Fruit fly (Drosophila melanogaster) whole organism, embryonic: ENCODE measurements around the gene Shal.
A peak's percentile ranks its signal among the peaks of the same experiment; 100 is the strongest.

Experiments used
- Atf6 ChIP-seq: fragments of 200-800 bp; sonication (Bioruptor generic); IDR thresholded peaks from 2 replicates; pipeline ENCODE4 v1.3.6; 2022; ENCODE audit warnings: missing biosample characterization, missing genetic modification characterization
- Awh ChIP-seq: fragments of 200-800 bp; sonication (Bioruptor generic); IDR thresholded peaks from 2 replicates; pipeline ENCODE4, ENCODE4 v1.3.6; 2022; ENCODE audit warnings: missing biosample characterization, missing genetic modification characterization
- B-H2 ChIP-seq: fragments of 200-800 bp; sonication (Bioruptor generic); optimal IDR thresholded peaks from 2 replicates; lab custom pipeline; 2018; ENCODE audit warnings: missing biosample characterization, mild to moderate bottlenecking, missing genetic modification characterization
- Blimp-1 ChIP-seq: fragments of 200-800 bp; sonication (Bioruptor generic); optimal IDR thresholded peaks from 3 replicates; lab custom pipeline; 2018; ENCODE audit warnings: missing biosample characterization, missing genetic modification characterization, mild to moderate bottlenecking, moderate library complexity, missing genetic modification reagents
- CG10209 ChIP-seq: fragments of 200-800 bp; sonication (Bioruptor generic); optimal IDR thresholded peaks from 3 replicates; lab custom pipeline; 2017; ENCODE audit warnings: missing biosample characterization, mild to moderate bottlenecking, missing genetic modification characterization, missing genetic modification reagents
- CG11085 ChIP-seq: fragments of 200-800 bp; sonication (Bioruptor generic); IDR thresholded peaks from 2 replicates; pipeline ENCODE4 v1.3.6; 2022; ENCODE audit warnings: missing biosample characterization, missing genetic modification characterization
- CG11504 ChIP-seq: fragments of 200-800 bp; sonication (Bioruptor generic); optimal IDR thresholded peaks from 3 replicates; lab custom pipeline; 2019; ENCODE audit warnings: missing biosample characterization, mild to moderate bottlenecking, missing genetic modification characterization, moderate library complexity
- CG1233 ChIP-seq: fragments of 200-800 bp; sonication (Bioruptor generic); optimal IDR thresholded peaks from 4 replicates; lab custom pipeline; 2018; ENCODE audit warnings: missing biosample characterization, mild to moderate bottlenecking, missing genetic modification characterization
- CG13287 ChIP-seq: fragments of 200-800 bp; sonication (Bioruptor generic); IDR thresholded peaks from 2 replicates; pipeline ENCODE4 v1.3.6; 2022; ENCODE audit warnings: missing biosample characterization, missing genetic modification characterization; ENCODE audit not compliant: partially characterized antibody
- CG14710 ChIP-seq: fragments of 200-800 bp; sonication (Bioruptor generic); optimal IDR thresholded peaks from 3 replicates; lab custom pipeline; 2019; ENCODE audit warnings: missing biosample characterization, mild to moderate bottlenecking, missing genetic modification characterization, moderate library complexity
- CG15479 ChIP-seq: fragments of 200-800 bp; sonication (Bioruptor generic); optimal IDR thresholded peaks from 3 replicates; lab custom pipeline; 2019; ENCODE audit warnings: missing biosample characterization, mild to moderate bottlenecking, missing genetic modification characterization, moderate library complexity
- CG1792 ChIP-seq: fragments of 200-800 bp; sonication (Bioruptor generic); optimal IDR thresholded peaks from 2 replicates; lab custom pipeline; 2016; ENCODE audit warnings: missing biosample characterization, missing genetic modification characterization
- CG18599 ChIP-seq: fragments of 200-800 bp; sonication (Bioruptor generic); optimal IDR thresholded peaks from 3 replicates; lab custom pipeline; 2017; ENCODE audit warnings: missing biosample characterization, missing genetic modification characterization, mild to moderate bottlenecking, moderate library complexity, missing genetic modification reagents
- CG18764 ChIP-seq: fragments of 200-800 bp; sonication (Bioruptor generic); optimal IDR thresholded peaks from 3 replicates; lab custom pipeline; 2016; ENCODE audit warnings: missing biosample characterization, missing genetic modification characterization
- CG34376 ChIP-seq: fragments of 200-800 bp; sonication (Bioruptor generic); optimal IDR thresholded peaks from 2 replicates; lab custom pipeline; 2018; ENCODE audit warnings: missing biosample characterization, mild to moderate bottlenecking, missing genetic modification characterization
- CG43689 ChIP-seq: fragments of 200-800 bp; sonication (Bioruptor generic); IDR thresholded peaks from 2 replicates; pipeline ENCODE4 v1.3.6; 2022; ENCODE audit warnings: missing biosample characterization, missing genetic modification characterization
- CG5245 ChIP-seq: fragments of 200-800 bp; sonication (Bioruptor generic); optimal IDR thresholded peaks from 3 replicates; lab custom pipeline; 2016; ENCODE audit warnings: missing biosample characterization, missing genetic modification characterization
- CG6254 ChIP-seq: fragments of 200-800 bp; sonication (Bioruptor generic); optimal IDR thresholded peaks from 3 replicates; lab custom pipeline; 2017; ENCODE audit warnings: mild to moderate bottlenecking, missing biosample characterization, missing genetic modification reagents, missing genetic modification characterization
- CG8281 ChIP-seq: fragments of 200-800 bp; sonication (Bioruptor generic); optimal IDR thresholded peaks from 2 replicates; lab custom pipeline; 2018; ENCODE audit warnings: missing biosample characterization, mild to moderate bottlenecking, missing genetic modification characterization, moderate library complexity
- CG8290 ChIP-seq, 3 experiments: fragments of 200-800 bp; sonication (Bioruptor generic); optimal IDR thresholded peaks; 2 replicates each; lab custom pipeline; 2016 to 2019; ENCODE audit warnings: missing biosample characterization in 3 of 3, missing genetic modification characterization in 3 of 3, mild to moderate bottlenecking in 2 of 3, moderate library complexity in 1 of 3
- CG9727 ChIP-seq: fragments of 200-800 bp; sonication (Bioruptor generic); optimal IDR thresholded peaks from 3 replicates; lab custom pipeline; 2017; ENCODE audit warnings: missing biosample characterization, mild to moderate bottlenecking, missing genetic modification characterization
- Dbx ChIP-seq: fragments of 200-800 bp; sonication (Bioruptor generic); IDR thresholded peaks from 3 replicates; pipeline ENCODE4 v1.3.6; 2022; ENCODE audit warnings: missing biosample characterization, missing genetic modification characterization
- Doc2 ChIP-seq: fragments of 200-800 bp; sonication (Bioruptor generic); IDR thresholded peaks from 2 replicates; pipeline ENCODE4 v1.3.6; 2022; ENCODE audit warnings: missing biosample characterization, missing genetic modification characterization
- Ets97D ChIP-seq: fragments of 200-800 bp; sonication (Bioruptor generic); optimal IDR thresholded peaks from 3 replicates; lab custom pipeline; 2016; ENCODE audit warnings: missing biosample characterization, missing genetic modification characterization
- GATAe ChIP-seq: fragments of 200-800 bp; sonication (Bioruptor generic); conservative IDR thresholded peaks from 2 replicates; pipeline ENCODE4 v1.3.6; 2022; ENCODE audit warnings: missing biosample characterization, missing genetic modification characterization
- Gsc ChIP-seq: fragments of 200-800 bp; sonication (Bioruptor generic); IDR thresholded peaks from 2 replicates; pipeline ENCODE4 v1.3.6; 2022; ENCODE audit warnings: missing biosample characterization, missing genetic modification characterization
- HLH3B ChIP-seq: fragments of 200-800 bp; sonication (Bioruptor generic); IDR thresholded peaks from 2 replicates; pipeline ENCODE4 v1.3.6; 2022; ENCODE audit warnings: missing biosample characterization, missing genetic modification characterization
- HmgZ ChIP-seq: fragments of 200-800 bp; sonication (Bioruptor generic); optimal IDR thresholded peaks from 2 replicates; lab custom pipeline; 2018; ENCODE audit warnings: missing biosample characterization, mild to moderate bottlenecking, missing genetic modification characterization
- Hmr ChIP-seq: fragments of 200-800 bp; sonication (Bioruptor generic); optimal IDR thresholded peaks from 3 replicates; lab custom pipeline; 2017; ENCODE audit warnings: mild to moderate bottlenecking, missing biosample characterization, missing genetic modification reagents, missing genetic modification characterization
- Jarid2 ChIP-seq: fragments of 200-800 bp; sonication (Bioruptor generic); optimal IDR thresholded peaks from 3 replicates; lab custom pipeline; 2017; ENCODE audit warnings: mild to moderate bottlenecking, missing biosample characterization, missing genetic modification reagents, missing genetic modification characterization
- NFAT ChIP-seq: fragments of 200-800 bp; sonication (Bioruptor generic); IDR thresholded peaks from 2 replicates; pipeline ENCODE4 v1.3.6; 2022; ENCODE audit warnings: missing biosample characterization, missing genetic modification characterization
- ac ChIP-seq: fragments of 200-800 bp; sonication (Bioruptor generic); optimal IDR thresholded peaks from 3 replicates; lab custom pipeline; 2017; ENCODE audit warnings: missing biosample characterization, mild to moderate bottlenecking, missing genetic modification characterization
- ase ChIP-seq: fragments of 200-800 bp; sonication (Bioruptor generic); IDR thresholded peaks from 3 replicates; pipeline ENCODE4 v1.3.6; 2022; ENCODE audit warnings: missing biosample characterization, missing genetic modification characterization
- bbx ChIP-seq: fragments of 200-800 bp; sonication (Bioruptor generic); IDR thresholded peaks from 2 replicates; pipeline ENCODE4 v1.3.6; 2022; ENCODE audit warnings: missing biosample characterization, missing genetic modification characterization; ENCODE audit not compliant: partially characterized antibody
- cg ChIP-seq: fragments of 200-800 bp; sonication (Bioruptor generic); optimal IDR thresholded peaks from 3 replicates; lab custom pipeline; 2019; ENCODE audit warnings: missing biosample characterization, mild to moderate bottlenecking, missing genetic modification characterization, moderate library complexity
- cwo ChIP-seq: fragments of 200-800 bp; sonication (Bioruptor generic); optimal IDR thresholded peaks from 3 replicates; lab custom pipeline; 2017; ENCODE audit warnings: missing biosample characterization, missing genetic modification characterization, mild to moderate bottlenecking, moderate library complexity, missing genetic modification reagents
- gfzf ChIP-seq: fragments of 200-800 bp; sonication (Bioruptor generic); optimal IDR thresholded peaks from 2 replicates; lab custom pipeline; 2016; ENCODE audit warnings: missing biosample characterization, mild to moderate bottlenecking, missing genetic modification characterization, moderate library complexity
- gsb ChIP-seq: fragments of 200-800 bp; sonication (Bioruptor generic); IDR thresholded peaks from 2 replicates; pipeline ENCODE4 v1.3.6; 2022; ENCODE audit warnings: missing biosample characterization, missing genetic modification characterization
- hkb ChIP-seq, 2 experiments: fragments of 200-800 bp in 1 of 2; fragments of >200 bp in 1 of 2; sonication (Bioruptor generic) in 1 of 2; IDR thresholded peaks in 1 of 2; optimal IDR thresholded peaks in 1 of 2; 2 replicates each; pipeline versions ENCODE4 v1.3.6 to Lab custom; 2017 to 2022; ENCODE audit warnings: missing biosample characterization in 1 of 2, missing genetic modification characterization in 1 of 2
- kay ChIP-seq: fragments of 200-800 bp; sonication (Bioruptor generic); optimal IDR thresholded peaks from 2 replicates; lab custom pipeline; 2016; ENCODE audit warnings: missing biosample characterization, missing genetic modification characterization
- mirr ChIP-seq: fragments of 200-800 bp; sonication (Bioruptor generic); optimal IDR thresholded peaks from 3 replicates; lab custom pipeline; 2018; ENCODE audit warnings: missing biosample characterization, mild to moderate bottlenecking, missing genetic modification characterization
- pan ChIP-seq, 4 experiments: fragments of >200 bp in 3 of 4; fragments of 200-800 bp in 1 of 4; sonication (Bioruptor generic) in 1 of 4; optimal IDR thresholded peaks in 3 of 4; IDR thresholded peaks in 1 of 4; 2 replicates each; pipeline versions ENCODE4 v1.3.6 to Lab custom; 2017 to 2022; ENCODE audit warnings: missing biosample characterization in 2 of 4, missing genetic modification characterization in 2 of 4, mixed read lengths in 1 of 4
- pfk ChIP-seq: fragments of 200-800 bp; sonication (Bioruptor generic); optimal IDR thresholded peaks from 2 replicates; lab custom pipeline; 2018; ENCODE audit warnings: missing biosample characterization, mild to moderate bottlenecking, missing genetic modification characterization, moderate library complexity
- row ChIP-seq: fragments of 200-800 bp; sonication (Bioruptor generic); IDR thresholded peaks from 3 replicates; pipeline ENCODE4 v1.3.6; 2022; ENCODE audit warnings: missing biosample characterization, missing genetic modification characterization
- slp2 ChIP-seq: fragments of 200-800 bp; sonication (Bioruptor generic); optimal IDR thresholded peaks from 2 replicates; lab custom pipeline; 2016; ENCODE audit warnings: missing biosample characterization, missing genetic modification characterization
- sqz ChIP-seq: fragments of 200-800 bp; sonication (Bioruptor generic); optimal IDR thresholded peaks from 3 replicates; lab custom pipeline; 2018; ENCODE audit warnings: missing biosample characterization, mild to moderate bottlenecking, missing genetic modification characterization
- sug ChIP-seq: fragments of 200-800 bp; optimal IDR thresholded peaks from 2 replicates; lab custom pipeline; 2019; ENCODE audit warnings: missing biosample characterization, mild to moderate bottlenecking, missing genetic modification characterization, moderate library complexity
- toy ChIP-seq: fragments of 200-800 bp; sonication (Bioruptor generic); IDR thresholded peaks from 2 replicates; pipeline ENCODE4 v1.3.6; 2022; ENCODE audit warnings: missing biosample characterization, missing genetic modification characterization

Gene Shal

dm6 chr3L:19630701-19631100 is 46.3 kb upstream of the Shal start (continued):
- TF ChIP-seq CG11504 (no peak), ase (no peak), CG10209 (GFP tag; lab: Kevin White, UChicago) (no peak), CG6254 (no peak), CG1233 (GFP tag; lab: Kevin White, UChicago) (no peak), pan (optimal IDR thresholded peaks at IDR 0.05; lab: Kevin White, UChicago) (no peak), pan (GFP tag; optimal IDR thresholded peaks at IDR 0.05 in 1 of 2, IDR thresholded peaks at IDR 0.05 in 1 of 2) (peak in 1 of 2 experiments; percentile 31), Hmr (GFP tag; lab: Kevin White, UChicago) (peak; percentile 57), HLH3B (GFP tag; lab: Robert Waterston, UW) (0 out of 2 replicates have a peak, but pooled peaks have one; percentile 13), hkb (optimal IDR thresholded peaks at IDR 0.05; lab: Kevin White, UChicago) (no peak), hkb (GFP tag; IDR thresholded peaks at IDR 0.05; lab: Robert Waterston, UW) (0 out of 2 replicates have a peak, but pooled peaks have one; percentile 32), kay (GFP tag; lab: Kevin White, UChicago) (no peak), ac (GFP tag; lab: Kevin White, UChicago) (peak; percentile 4), NFAT (GFP tag; lab: Robert Waterston, UW) (0 out of 2 replicates have a peak, but pooled peaks have one; percentile 22), cwo (GFP tag; lab: Kevin White, UChicago) (peak; percentile 0), Ets97D (GFP tag; lab: Kevin White, UChicago) (no peak), Atf6 (GFP tag; lab: Robert Waterston, UW) (peak; percentile 25; the same call in 1 of the 2 replicates), sqz (GFP tag; lab: Kevin White, UChicago) (no peak), sug (peak; percentile 51), gsb (GFP tag; lab: Robert Waterston, UW) (no peak), CG5245 (GFP tag; lab: Kevin White, UChicago) (no peak), CG15479 (GFP tag; lab: Kevin White, UChicago) (peak; percentile 16), CG18764 (no peak), CG1792 (GFP tag; lab: Kevin White, UChicago) (peak; percentile 3), row (GFP tag; lab: Robert Waterston, UW) (peak; percentile 43; the same call in 2 of the 3 replicates), CG14710 (tag; lab: Kevin White, UChicago) (no peak), gfzf (no peak), CG8290 (GFP tag; optimal IDR thresholded peaks at IDR 0.05; lab: Kevin White, UChicago) (no peak), CG8290 (tag; optimal IDR thresholded peaks at IDR 0.05; lab: Kevin White, UChicago) (no peak), Dbx (GFP tag; lab: Robert Waterston, UW) (0 out of 3 replicates have a peak, but pooled peaks have one; percentile 8), slp2 (GFP tag; lab: Kevin White, UChicago) (no peak), B-H2 (GFP tag; lab: Kevin White, UChicago) (peak; percentile 11), cg (GFP tag; lab: Kevin White, UChicago) (peak; percentile 42), CG34376 (GFP tag; lab: Kevin White, UChicago) (peak; percentile 64), mirr (GFP tag; lab: Kevin White, UChicago) (peak; percentile 62), CG43689 (GFP tag; lab: Robert Waterston, UW) (no peak), Awh (no peak), CG18599 (peak; percentile 68), CG13287 (GFP tag; lab: Robert Waterston, UW) (no peak), Blimp-1 (no peak), CG11085 (GFP tag; lab: Robert Waterston, UW) (no peak), bbx (peak; percentile 32; the same call in 1 of the 2 replicates), CG9727 (peak; percentile 21), GATAe (GFP tag; lab: Robert Waterston, UW) (peak; percentile 93), HmgZ (tag; lab: Kevin White, UChicago) (peak; percentile 22), CG8281 (tag; lab: Kevin White, UChicago) (no peak), pfk (GFP tag; lab: Kevin White, UChicago) (no peak), toy (GFP tag; lab: Robert Waterston, UW) (no peak), Doc2 (GFP tag; lab: Robert Waterston, UW) (no peak), Jarid2 (GFP tag; lab: Kevin White, UChicago) (no peak), Gsc (no peak)
